Fruit fly (Drosophila melanogaster): Measurements from ENCODE around the gene ppk11.

The ppk11 gene

DNA sequence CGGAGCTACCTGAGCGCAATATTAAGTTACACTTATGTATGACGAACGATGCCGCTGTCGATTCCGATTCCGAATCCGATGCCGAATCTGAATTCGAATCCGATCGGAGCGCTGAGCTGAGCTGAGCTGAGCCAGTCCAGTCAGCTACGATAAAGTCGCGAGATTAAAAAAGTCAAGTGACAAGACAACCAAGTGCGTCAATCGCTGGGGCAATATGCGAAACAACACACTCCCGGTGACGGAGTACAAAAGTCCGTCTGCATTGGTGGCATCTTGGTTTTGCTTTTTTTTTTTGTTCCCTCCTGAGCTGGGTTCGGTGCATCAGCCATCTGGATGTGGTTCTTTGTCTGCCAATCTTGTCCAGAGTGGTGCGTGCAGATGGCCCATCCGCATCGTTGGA lies 4.9 kb upstream of the ppk11 start:
- peak; percentile 0 for TF ChIP-seq gl (tag; optimal IDR thresholded peaks at IDR 0.05)
- TF ChIP-seq CG12605 (GFP tag; IDR thresholded peaks at IDR 0.05): no peak
- peak; percentile 15 for TF ChIP-seq EcR (GFP tag; optimal IDR thresholded peaks at IDR 0.05)

DNA sequence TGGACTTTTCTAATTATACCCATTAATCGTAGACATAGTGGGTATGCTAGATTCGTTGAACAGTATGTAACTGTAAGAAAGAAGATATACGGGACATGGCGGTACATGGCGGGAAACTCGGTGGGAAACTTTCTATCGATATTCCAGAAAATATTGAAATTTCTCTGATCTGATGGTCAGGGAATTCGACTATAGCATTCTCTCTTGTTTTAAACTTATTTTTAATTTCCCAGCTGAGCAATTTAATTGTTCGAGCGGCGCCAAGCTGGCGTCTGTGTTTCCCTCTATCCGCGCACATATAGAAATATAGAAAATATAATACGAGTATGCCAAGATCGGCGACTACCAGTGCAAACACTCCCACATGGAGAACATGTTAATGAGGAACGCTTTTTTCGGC lies 4.3 kb upstream of the ppk11 start:
- TF ChIP-seq Pif1B (GFP tag; optimal IDR thresholded peaks at IDR 0.05): no peak
- TF ChIP-seq fd96Ca (GFP tag; IDR thresholded peaks at IDR 0.05): peak; percentile 52; the same call in 2 of the 3 replicates
- peak; percentile 31; the same call in 1 of the 3 replicates for TF ChIP-seq CG4496 (GFP tag; IDR thresholded peaks at IDR 0.05)
- peak; percentile 17 for TF ChIP-seq CG8301 (tag; optimal IDR thresholded peaks at IDR 0.05)
- peak; percentile 38 for TF ChIP-seq CG14655 (GFP tag; optimal IDR thresholded peaks at IDR 0.05)
- no peak for TF ChIP-seq EcR (GFP tag; optimal IDR thresholded peaks at IDR 0.05)
- peak; percentile 20 for TF ChIP-seq Pif1A (GFP tag; optimal IDR thresholded peaks at IDR 0.05)

DNA sequence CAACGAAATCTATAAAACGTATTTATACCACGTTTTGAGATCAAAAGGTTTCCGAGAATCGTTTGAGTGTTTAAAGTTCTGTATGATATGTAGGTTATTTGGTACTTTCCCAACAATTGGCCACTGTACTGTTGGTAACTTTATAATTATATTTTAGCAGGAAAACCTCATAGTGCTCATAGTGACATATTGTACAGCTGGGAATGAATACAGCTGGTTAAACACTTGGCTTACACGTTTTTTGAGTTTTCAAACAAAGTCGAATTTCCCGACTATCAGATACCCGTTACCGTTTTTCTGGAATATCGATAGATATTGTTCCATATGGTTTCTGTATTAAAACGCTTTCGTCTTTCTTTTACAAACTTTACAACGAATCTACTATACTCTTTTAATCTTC lies 3.6 kb upstream of the ppk11 start:
- TF ChIP-seq CG17806 (tag; optimal IDR thresholded peaks at IDR 0.05) (no peak), CG12605 (GFP tag; IDR thresholded peaks at IDR 0.05) (no peak), CG8301 (tag; optimal IDR thresholded peaks at IDR 0.05) (no peak), CG32121 (GFP tag; IDR thresholded peaks at IDR 0.05) (no peak), EcR (GFP tag; optimal IDR thresholded peaks at IDR 0.05) (no peak), Snoo (tag; optimal IDR thresholded peaks at IDR 0.05) (no peak), rn (GFP tag; IDR thresholded peaks at IDR 0.05) (no peak), CG4496 (GFP tag; IDR thresholded peaks at IDR 0.05) (no peak), D1 (tag; optimal IDR thresholded peaks at IDR 0.05) (no peak), CG10348 (GFP tag; IDR thresholded peaks at IDR 0.05) (no peak)

DNA sequence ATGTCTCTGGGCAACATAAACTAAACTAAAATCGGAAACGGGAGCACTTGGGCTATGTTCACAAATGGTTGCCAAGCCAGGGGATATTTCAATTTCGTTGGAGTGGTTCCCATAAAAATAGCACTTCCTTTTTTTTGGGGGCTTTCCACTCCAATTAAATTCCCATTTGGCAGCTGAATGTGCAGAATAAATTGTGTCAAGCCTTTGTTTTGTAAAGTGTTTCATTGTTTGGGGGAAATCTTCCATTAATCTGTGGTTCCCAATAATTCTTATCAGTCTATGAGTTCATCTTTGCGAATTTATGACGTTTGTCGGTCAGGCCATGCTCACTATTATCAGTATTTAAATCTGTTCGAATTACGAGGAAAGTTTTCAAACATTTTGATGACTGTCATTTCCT lies 3.1 kb upstream of the ppk11 start:
- no peak for TF ChIP-seq Pif1A (GFP tag; optimal IDR thresholded peaks at IDR 0.05)
- TF ChIP-seq CG12605 (GFP tag; IDR thresholded peaks at IDR 0.05): no peak

DNA sequence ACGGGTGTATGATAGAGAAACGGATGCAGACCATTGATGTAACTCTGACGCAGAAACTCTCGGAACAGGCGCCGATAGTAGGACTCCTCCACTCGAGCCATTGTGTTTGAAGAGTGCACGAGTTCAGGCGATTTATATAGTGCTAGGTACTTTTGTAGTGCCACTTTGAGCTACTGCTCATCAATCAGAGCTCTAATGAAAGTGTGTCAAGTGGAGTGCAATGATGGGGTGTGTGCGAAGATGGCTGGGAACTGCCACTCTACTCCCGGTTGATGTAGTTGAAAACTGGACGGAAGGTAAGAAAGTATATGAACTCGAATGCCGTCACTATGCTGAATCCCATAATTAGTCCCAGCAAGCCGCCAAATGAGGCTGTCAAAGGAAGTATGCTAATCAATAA lies 3.9 kb downstream of the ppk11 start, which contains the start of gene ppk18:
TSS of gene ppk18 (minus strand) at position 101 of the 400 bp plus-strand sequence.
- TF ChIP-seq CG8301 (tag; optimal IDR thresholded peaks at IDR 0.05) (no peak), CG34367 (tag; optimal IDR thresholded peaks at IDR 0.05) (no peak), CG4496 (GFP tag; IDR thresholded peaks at IDR 0.05) (no peak), Pif1A (GFP tag; optimal IDR thresholded peaks at IDR 0.05) (no peak), CG14655 (GFP tag; optimal IDR thresholded peaks at IDR 0.05) (no peak), CG10348 (GFP tag; IDR thresholded peaks at IDR 0.05) (no peak), CG17806 (tag; optimal IDR thresholded peaks at IDR 0.05) (no peak), gl (tag; optimal IDR thresholded peaks at IDR 0.05) (no peak), D1 (tag; optimal IDR thresholded peaks at IDR 0.05) (no peak), Ets98B (GFP tag; IDR thresholded peaks at IDR 0.05) (no peak), CG12605 (GFP tag; IDR thresholded peaks at IDR 0.05) (no peak), Pif1B (GFP tag; optimal IDR thresholded peaks at IDR 0.05) (no peak), CG32121 (GFP tag; IDR thresholded peaks at IDR 0.05) (no peak), Snoo (tag; optimal IDR thresholded peaks at IDR 0.05) (no peak), CG15710 (tag; optimal IDR thresholded peaks at IDR 0.05) (no peak), EcR (GFP tag; optimal IDR thresholded peaks at IDR 0.05) (no peak)

DNA sequence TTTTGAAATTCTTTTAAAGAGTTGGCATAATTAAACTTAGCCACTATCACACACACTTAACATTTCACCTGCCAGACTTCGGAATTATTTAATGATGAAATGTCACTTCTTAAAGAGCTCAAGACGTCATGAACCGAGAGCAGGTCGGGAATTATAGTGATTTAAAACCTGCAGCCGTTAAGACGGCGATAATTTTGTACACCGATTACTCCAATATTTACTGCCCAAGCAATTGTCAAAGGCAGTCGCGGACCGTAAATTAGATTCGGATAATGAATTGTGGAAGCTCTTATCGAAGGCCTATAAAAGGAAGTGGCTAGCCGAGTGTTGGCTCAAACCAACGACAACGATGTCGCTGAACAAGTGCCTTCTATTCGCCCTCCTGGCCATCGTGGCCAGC lies 6.1 kb downstream of the ppk11 start, which contains the start of gene CG17633:
TSS of gene CG17633 (plus strand) at position 326 of the 400 bp plus-strand sequence.
- TF ChIP-seq CG32121 (GFP tag; IDR thresholded peaks at IDR 0.05): no peak
- TF ChIP-seq Snoo (tag; optimal IDR thresholded peaks at IDR 0.05): no peak
- no peak for TF ChIP-seq CG17806 (tag; optimal IDR thresholded peaks at IDR 0.05)

DNA sequence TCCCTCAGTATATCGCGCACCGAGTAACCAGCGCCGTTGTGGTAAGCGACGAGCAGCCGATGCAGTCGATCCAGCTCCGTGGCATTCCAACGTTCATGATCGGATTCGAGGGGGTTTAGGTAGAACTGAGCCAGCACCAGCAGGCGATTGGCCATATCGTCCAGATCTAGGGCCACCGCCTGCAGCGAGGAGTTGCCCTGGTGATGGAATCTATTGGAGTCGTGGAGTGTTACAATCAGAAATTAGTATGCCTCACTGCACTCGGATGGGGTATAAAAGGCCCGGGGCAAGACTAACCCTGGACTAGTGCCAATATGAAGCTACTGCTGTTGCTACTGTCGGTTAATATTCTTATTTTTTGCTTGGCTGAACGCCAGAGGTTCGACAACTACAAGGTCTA lies 8.1 kb downstream of the ppk11 start, which contains the start of gene CG4017:
TSS of gene CG4017 (plus strand) at position 301 of the 400 bp plus-strand sequence.
- TF ChIP-seq CG32121 (GFP tag; IDR thresholded peaks at IDR 0.05) (no peak), Pif1A (GFP tag; optimal IDR thresholded peaks at IDR 0.05) (no peak), CG8159 (tag; optimal IDR thresholded peaks at IDR 0.05) (no peak), CG34367 (tag; optimal IDR thresholded peaks at IDR 0.05) (no peak), Snoo (tag; optimal IDR thresholded peaks at IDR 0.05) (no peak), EcR (GFP tag; optimal IDR thresholded peaks at IDR 0.05) (no peak), CG10348 (GFP tag; IDR thresholded peaks at IDR 0.05) (no peak), CG12605 (GFP tag; IDR thresholded peaks at IDR 0.05) (no peak), CG4496 (GFP tag; IDR thresholded peaks at IDR 0.05) (no peak), CG17806 (tag; optimal IDR thresholded peaks at IDR 0.05) (no peak), fd96Ca (GFP tag; IDR thresholded peaks at IDR 0.05) (no peak), CG14655 (GFP tag; optimal IDR thresholded peaks at IDR 0.05) (no peak), CG13204 (GFP tag; optimal IDR thresholded peaks at IDR 0.05) (no peak), Pif1B (GFP tag; optimal IDR thresholded peaks at IDR 0.05) (no peak), D1 (tag; optimal IDR thresholded peaks at IDR 0.05) (no peak)

DNA sequence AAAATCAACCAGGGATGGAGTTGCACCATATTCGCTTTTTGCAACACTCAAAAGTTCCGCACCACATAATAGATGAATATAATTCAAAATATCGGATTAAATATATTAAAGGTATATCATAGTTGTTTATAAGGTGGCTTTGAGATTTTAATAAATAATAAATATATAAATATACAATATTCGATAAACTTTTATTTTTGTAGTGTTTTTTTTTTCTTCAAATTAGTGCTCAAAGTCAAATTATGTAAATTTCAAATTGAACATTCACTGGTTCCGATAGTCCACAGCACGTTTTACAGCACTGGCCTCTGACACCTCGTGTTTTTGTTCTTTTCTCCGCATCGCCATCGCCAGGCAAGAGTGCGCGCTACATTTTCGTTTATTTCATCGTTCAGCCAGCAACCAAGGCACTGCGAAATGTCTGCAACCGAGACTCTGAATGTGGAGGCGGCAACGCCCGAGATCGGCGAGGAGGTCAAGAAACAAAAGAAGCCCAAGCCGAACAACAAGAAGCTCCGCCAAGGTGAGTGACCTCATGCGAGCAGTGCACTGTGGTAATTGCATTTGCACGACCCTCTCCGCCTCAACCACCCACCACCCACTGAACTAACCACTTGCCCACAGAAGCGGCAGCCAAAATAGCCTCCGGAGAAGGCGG lies 11.5 kb downstream of the ppk11 start, which contains the start of the genes Taf11 and und:
TSS of gene Taf11 (minus strand) at position 51 of the 658 bp plus-strand sequence.
TSS of gene und (plus strand) at position 158 of the 658 bp plus-strand sequence.
- TF ChIP-seq fd96Ca (GFP tag; IDR thresholded peaks at IDR 0.05) (no peak), CG8301 (tag; optimal IDR thresholded peaks at IDR 0.05) (no peak), CG10348 (GFP tag; IDR thresholded peaks at IDR 0.05) (no peak), CG32121 (GFP tag; IDR thresholded peaks at IDR 0.05) (no peak), EcR (GFP tag; optimal IDR thresholded peaks at IDR 0.05) (peak; percentile 99), gl (tag; optimal IDR thresholded peaks at IDR 0.05) (no peak), D1 (tag; optimal IDR thresholded peaks at IDR 0.05) (no peak)

Measured in whole organism, pupa.